Fruit fly (Drosophila melanogaster): ENCODE data around the gene Sfp96F.
A peak's percentile ranks its signal among the peaks of the same experiment; 100 is the strongest.

Gene Sfp96F

dm6 chr3R:25854825-25855224, 24.8 kb upstream of the Sfp96F start (continued):
- TF ChIP-seq chm (GFP tag; IDR thresholded peaks at IDR 0.05) (no peak), repo (GFP tag; optimal IDR thresholded peaks at IDR 0.05) (no peak), CG11456 (GFP tag; IDR thresholded peaks at IDR 0.05) (no peak), dysf (GFP tag; IDR thresholded peaks at IDR 0.05) (peak; percentile 54; the same call in 1 of the 3 replicates), sob (GFP tag; IDR thresholded peaks at IDR 0.05) (no peak), ro (GFP tag; IDR thresholded peaks at IDR 0.05) (no peak), Pdp1 (GFP tag; optimal IDR thresholded peaks at IDR 0.05) (no peak), CG17361 (GFP tag; IDR thresholded peaks at IDR 0.05) (no peak), chif (GFP tag; optimal IDR thresholded peaks at IDR 0.05) (no peak), Mad (GFP tag; optimal IDR thresholded peaks at IDR 0.05) (no peak), dmrt99B (tag; optimal IDR thresholded peaks at IDR 0.05) (peak; percentile 35), oc (tag; optimal IDR thresholded peaks at IDR 0.05) (no peak), CG14965 (GFP tag; optimal IDR thresholded peaks at IDR 0.05; ENCODE audit: borderline replicate concordance) (no peak), B-H1 (GFP tag; IDR thresholded peaks at IDR 0.05) (no peak), CG6272 (GFP tag; IDR thresholded peaks at IDR 0.05) (no peak), Elba2 (GFP tag; optimal IDR thresholded peaks at IDR 0.05) (no peak), stc (GFP tag; IDR thresholded peaks at IDR 0.05) (0 out of 2 replicates have a peak, but pooled peaks have one; percentile 15), ken (GFP tag; IDR thresholded peaks at IDR 0.05) (no peak), Bgb (GFP tag; IDR thresholded peaks at IDR 0.05; ENCODE audit: partially characterized antibody) (no peak), psq (GFP tag; optimal IDR thresholded peaks at IDR 0.05) (no peak), CG13296 (GFP tag; optimal IDR thresholded peaks at IDR 0.05) (peak; percentile 24), Atf-2 (GFP tag; optimal IDR thresholded peaks at IDR 0.05) (no peak), CG11247 (GFP tag; IDR thresholded peaks at IDR 0.05) (0 out of 2 replicates have a peak, but pooled peaks have one; percentile 12), CG6689 (GFP tag; IDR thresholded peaks at IDR 0.05) (no peak), Asciz (GFP tag; optimal IDR thresholded peaks at IDR 0.05) (no peak), Mes4 (GFP tag; optimal IDR thresholded peaks at IDR 0.05) (no peak), Deaf1 (tag; optimal IDR thresholded peaks at IDR 0.05) (no peak), ind (GFP tag; optimal IDR thresholded peaks at IDR 0.05) (peak; percentile 5), abd-A (tag; optimal IDR thresholded peaks at IDR 0.05) (peak; percentile 55), sens-2 (GFP tag; IDR thresholded peaks at IDR 0.05) (no peak), cas (GFP tag; IDR thresholded peaks at IDR 0.05) (no peak), CG6854 (GFP tag; optimal IDR thresholded peaks at IDR 0.05) (peak; percentile 23), pum (GFP tag; optimal IDR thresholded peaks at IDR 0.05) (no peak), CG18011 (GFP tag; optimal IDR thresholded peaks at IDR 0.05) (no peak), crc (GFP tag; optimal IDR thresholded peaks at IDR 0.05) (no peak), Dip3 (GFP tag; optimal IDR thresholded peaks at IDR 0.05) (no peak), ems (GFP tag; optimal IDR thresholded peaks at IDR 0.05) (no peak), Hr78 (GFP tag; optimal IDR thresholded peaks at IDR 0.05) (no peak), CG30020 (tag; optimal IDR thresholded peaks at IDR 0.05) (no peak), HLH54F (GFP tag; optimal IDR thresholded peaks at IDR 0.05) (no peak), Hr51 (GFP tag; optimal IDR thresholded peaks at IDR 0.05) (peak in 1 of 2 experiments; percentile 44), tll (GFP tag; optimal IDR thresholded peaks at IDR 0.05) (no peak), Hmr (GFP tag; optimal IDR thresholded peaks at IDR 0.05) (peak; percentile 51), eve (GFP tag; optimal IDR thresholded peaks at IDR 0.05) (peak in 1 of 2 experiments; percentile 41), Fer3 (tag; optimal IDR thresholded peaks at IDR 0.05) (peak; percentile 14), Vsx1 (GFP tag; optimal IDR thresholded peaks at IDR 0.05) (no peak), ash1 (GFP tag; optimal IDR thresholded peaks at IDR 0.05) (no peak), CG18764 (GFP tag; optimal IDR thresholded peaks at IDR 0.05) (no peak), PHDP (tag; optimal IDR thresholded peaks at IDR 0.05) (peak; percentile 22), CG2875 (GFP tag; optimal IDR thresholded peaks at IDR 0.05) (no peak), CG17328 (GFP tag; IDR thresholded peaks at IDR 0.05) (0 out of 2 replicates have a peak, but pooled peaks have one; percentile 18)

All from whole organism, embryonic.